Fruit fly (Drosophila melanogaster) S2 (cell line): Measurements from ENCODE around the gene Doc1.

Experiments
- CG8478 ChIP-seq: fragments of >200 bp; optimal IDR thresholded peaks from 2 replicates; lab custom pipeline; 2018
- CTCF ChIP-seq, 2 experiments: fragments of >200 bp; optimal IDR thresholded peaks; 2 replicates each; lab custom pipeline; 2018

DNA sequence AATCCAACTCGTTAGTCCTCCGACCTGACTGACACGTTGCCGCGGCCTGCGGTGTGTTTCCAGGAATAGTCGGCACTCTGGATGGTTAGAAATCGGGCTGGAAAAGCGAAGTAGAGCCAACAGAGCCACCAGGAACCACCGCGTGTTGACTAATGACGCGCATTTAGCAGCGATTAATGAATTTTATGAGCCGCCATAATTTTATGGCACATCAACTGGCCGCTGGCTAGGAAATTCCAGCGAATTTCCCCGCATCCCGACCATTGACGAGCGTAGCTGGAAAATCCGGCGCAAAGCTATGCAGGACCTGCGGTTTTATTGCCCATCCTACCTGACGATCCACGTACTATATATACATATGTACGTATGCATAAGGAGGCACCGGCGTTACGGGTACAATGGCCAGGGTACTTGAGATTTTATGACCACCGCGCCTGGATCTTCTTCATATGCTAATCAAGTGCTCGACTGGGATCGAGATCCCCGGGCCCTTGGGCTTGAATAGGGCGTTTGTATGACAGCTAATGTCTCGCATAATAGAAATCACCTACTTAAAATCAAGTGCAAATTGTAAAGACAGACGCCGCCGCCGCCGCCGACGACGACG lies 11.9 kb upstream of the Doc1 start:
- TF ChIP-seq CG8478 (no peak), CTCF (optimal IDR thresholded peaks at IDR 0.05; lab: Kevin White, UChicago) (no peak)
